Fruit fly (Drosophila melanogaster) whole organism, prepupa: ENCODE results near the gene sff.

Experiments
- Blimp-1 ChIP-seq: fragments of 200-800 bp; sonication (Bioruptor generic); optimal IDR thresholded peaks from 3 replicates; lab custom pipeline; 2017; ENCODE audit warnings: missing biosample characterization, missing genetic modification characterization, mild to moderate bottlenecking, moderate library complexity, missing genetic modification reagents
- CG10631 ChIP-seq: fragments of 200-800 bp; sonication (Bioruptor generic); optimal IDR thresholded peaks from 2 replicates; lab custom pipeline; 2016; ENCODE audit warnings: missing biosample characterization, missing genetic modification characterization
- CG10669 ChIP-seq: fragments of 200-800 bp; sonication (Bioruptor generic); optimal IDR thresholded peaks from 3 replicates; lab custom pipeline; 2018; ENCODE audit warnings: missing biosample characterization, mild to moderate bottlenecking, missing genetic modification characterization, moderate library complexity
- CG11294 ChIP-seq: fragments of 200-800 bp; sonication (Bioruptor generic); IDR thresholded peaks from 2 replicates; pipeline ENCODE4 v1.3.6; 2022; ENCODE audit warnings: missing biosample characterization, missing genetic modification characterization
- CG11762 ChIP-seq: fragments of 200-800 bp; sonication (Bioruptor generic); optimal IDR thresholded peaks from 3 replicates; lab custom pipeline; 2016; ENCODE audit warnings: missing biosample characterization, missing genetic modification characterization; ENCODE audit not compliant: insufficient read depth
- CG11902 ChIP-seq: fragments of 200-800 bp; sonication (Bioruptor generic); optimal IDR thresholded peaks from 3 replicates; lab custom pipeline; 2016; ENCODE audit warnings: missing biosample characterization, missing genetic modification characterization
- CG15336 ChIP-seq: fragments of 200-800 bp; sonication (Bioruptor generic); IDR thresholded peaks from 2 replicates; pipeline ENCODE4 v1.3.6; 2022; ENCODE audit warnings: missing biosample characterization, missing genetic modification characterization
- CG1621 ChIP-seq: fragments of 200-800 bp; sonication (Bioruptor generic); optimal IDR thresholded peaks from 3 replicates; lab custom pipeline; 2018; ENCODE audit warnings: missing biosample characterization, mild to moderate bottlenecking, missing genetic modification characterization
- CG16779 ChIP-seq: fragments of 200-800 bp; sonication (Bioruptor generic); optimal IDR thresholded peaks from 3 replicates; lab custom pipeline; 2017; ENCODE audit warnings: missing biosample characterization, mild to moderate bottlenecking, missing genetic modification characterization
- CG3032 ChIP-seq: fragments of 200-800 bp; optimal IDR thresholded peaks from 2 replicates; lab custom pipeline; 2019; ENCODE audit warnings: missing biosample characterization, mild to moderate bottlenecking, missing genetic modification characterization, moderate library complexity
- CG31627 ChIP-seq: fragments of 200-800 bp; sonication (Bioruptor generic); optimal IDR thresholded peaks from 3 replicates; lab custom pipeline; 2016; ENCODE audit warnings: missing biosample characterization, missing genetic modification characterization
- CG32006 ChIP-seq: fragments of 200-800 bp; sonication (Bioruptor generic); optimal IDR thresholded peaks from 3 replicates; lab custom pipeline; 2017; ENCODE audit warnings: missing biosample characterization, mild to moderate bottlenecking, missing genetic modification characterization
- CG34406 ChIP-seq: fragments of 200-800 bp; sonication (Bioruptor generic); optimal IDR thresholded peaks from 3 replicates; lab custom pipeline; 2016; ENCODE audit warnings: missing biosample characterization, missing genetic modification characterization
- CG3919 ChIP-seq: fragments of 200-800 bp; sonication (Bioruptor generic); optimal IDR thresholded peaks from 3 replicates; lab custom pipeline; 2016; ENCODE audit warnings: missing biosample characterization, missing genetic modification characterization
- CG4318 ChIP-seq: fragments of 200-800 bp; sonication (Bioruptor generic); optimal IDR thresholded peaks from 3 replicates; lab custom pipeline; 2017; ENCODE audit warnings: missing biosample characterization, mild to moderate bottlenecking, missing genetic modification characterization
- CG6163 ChIP-seq: fragments of 200-800 bp; sonication (Bioruptor generic); IDR thresholded peaks from 3 replicates; pipeline ENCODE4 v1.3.6; 2022; ENCODE audit warnings: missing biosample characterization, missing genetic modification characterization
- CG6276 ChIP-seq: fragments of 200-800 bp; sonication (Bioruptor generic); optimal IDR thresholded peaks from 2 replicates; lab custom pipeline; 2017; ENCODE audit warnings: missing biosample characterization, mild to moderate bottlenecking, missing genetic modification characterization
- CG6792 ChIP-seq: fragments of 200-800 bp; sonication (Bioruptor generic); optimal IDR thresholded peaks from 3 replicates; lab custom pipeline; 2016; ENCODE audit warnings: missing biosample characterization, missing genetic modification characterization
- CG6808 ChIP-seq: fragments of 200-800 bp; sonication (Bioruptor generic); optimal IDR thresholded peaks from 3 replicates; lab custom pipeline; 2017; ENCODE audit warnings: missing biosample characterization, missing genetic modification characterization, mild to moderate bottlenecking, moderate library complexity, missing genetic modification reagents
- CG6854 ChIP-seq: fragments of 200-800 bp; sonication (Bioruptor generic); optimal IDR thresholded peaks from 2 replicates; lab custom pipeline; 2017; ENCODE audit warnings: missing biosample characterization, mild to moderate bottlenecking, missing genetic modification characterization
- CG8119 ChIP-seq: fragments of 200-800 bp; sonication (Bioruptor generic); IDR thresholded peaks from 3 replicates; pipeline ENCODE4 v1.3.6; 2022; ENCODE audit warnings: missing biosample characterization, missing genetic modification characterization
- CG8632 ChIP-seq: fragments of 200-800 bp; sonication (Bioruptor generic); optimal IDR thresholded peaks from 3 replicates; lab custom pipeline; 2016; ENCODE audit warnings: missing biosample characterization, missing genetic modification characterization
- CG9139 ChIP-seq: fragments of 200-800 bp; sonication (Bioruptor generic); optimal IDR thresholded peaks from 3 replicates; lab custom pipeline; 2017; ENCODE audit warnings: missing biosample characterization, mild to moderate bottlenecking, missing genetic modification characterization
- Eip75B ChIP-seq: fragments of 200-800 bp; sonication (Bioruptor generic); optimal IDR thresholded peaks from 3 replicates; lab custom pipeline; 2016; ENCODE audit warnings: missing biosample characterization, missing genetic modification characterization
- Eip78C ChIP-seq: fragments of 200-800 bp; sonication (Bioruptor generic); peaks from one replicate; lab custom pipeline; 2016; ENCODE audit warnings: missing biosample characterization, missing genetic modification characterization
- Ets21C ChIP-seq: fragments of 200-800 bp; sonication (Bioruptor generic); optimal IDR thresholded peaks from 3 replicates; lab custom pipeline; 2016; ENCODE audit warnings: missing biosample characterization, missing genetic modification characterization
- Ets96B ChIP-seq: fragments of 200-800 bp; optimal IDR thresholded peaks from 2 replicates; lab custom pipeline; 2019; ENCODE audit warnings: missing biosample characterization, mild to moderate bottlenecking, missing genetic modification characterization, moderate library complexity
- Gug ChIP-seq: fragments of 200-800 bp; sonication (Bioruptor generic); IDR thresholded peaks from 2 replicates; pipeline ENCODE4 v1.3.6; 2022; ENCODE audit warnings: missing biosample characterization, missing genetic modification characterization
- Hr39 ChIP-seq: fragments of 200-800 bp; sonication (Bioruptor generic); optimal IDR thresholded peaks from 2 replicates; lab custom pipeline; 2016; ENCODE audit warnings: missing biosample characterization, missing genetic modification characterization
- Hr4 ChIP-seq: fragments of 200-800 bp; sonication (Bioruptor generic); optimal IDR thresholded peaks from 3 replicates; lab custom pipeline; 2016; ENCODE audit warnings: missing biosample characterization, missing genetic modification characterization
- Lpt ChIP-seq: fragments of 200-800 bp; sonication (Bioruptor generic); optimal IDR thresholded peaks from 3 replicates; lab custom pipeline; 2016; ENCODE audit warnings: missing biosample characterization, missing genetic modification characterization
- Met ChIP-seq: fragments of 200-800 bp; sonication (Bioruptor generic); optimal IDR thresholded peaks from 3 replicates; lab custom pipeline; 2016; ENCODE audit warnings: missing biosample characterization, missing genetic modification characterization
- OdsH ChIP-seq: fragments of 200-800 bp; sonication (Bioruptor generic); optimal IDR thresholded peaks from 3 replicates; lab custom pipeline; 2016; ENCODE audit warnings: missing biosample characterization, missing genetic modification characterization
- Sox102F ChIP-seq: fragments of 200-800 bp; sonication (Bioruptor generic); optimal IDR thresholded peaks from 2 replicates; lab custom pipeline; 2016; ENCODE audit warnings: missing biosample characterization, mild to moderate bottlenecking, missing genetic modification characterization
- Sox14 ChIP-seq: fragments of 200-800 bp; sonication (Bioruptor generic); optimal IDR thresholded peaks from 3 replicates; lab custom pipeline; 2016; ENCODE audit warnings: missing biosample characterization, missing genetic modification characterization
- achi ChIP-seq: fragments of 200-800 bp; sonication (Bioruptor generic); optimal IDR thresholded peaks from 3 replicates; lab custom pipeline; 2016; ENCODE audit warnings: missing biosample characterization, missing genetic modification characterization
- dac ChIP-seq: fragments of 200-800 bp; sonication (Bioruptor generic); optimal IDR thresholded peaks from 2 replicates; lab custom pipeline; 2017; ENCODE audit warnings: missing biosample characterization, mild to moderate bottlenecking, missing genetic modification characterization
- dsx ChIP-seq: fragments of 200-800 bp; optimal IDR thresholded peaks from 3 replicates; lab custom pipeline; 2019; ENCODE audit warnings: missing biosample characterization, mild to moderate bottlenecking, missing genetic modification characterization, moderate library complexity; ENCODE audit not compliant: poor library complexity, severe bottlenecking
- eg ChIP-seq: fragments of 200-800 bp; sonication (Bioruptor generic); IDR thresholded peaks from 3 replicates; pipeline ENCODE4 v1.3.6; 2022; ENCODE audit warnings: missing biosample characterization, missing genetic modification characterization
- esn ChIP-seq: fragments of 200-800 bp; sonication (Bioruptor generic); optimal IDR thresholded peaks from 2 replicates; lab custom pipeline; 2016; ENCODE audit warnings: missing biosample characterization, mild to moderate bottlenecking, missing genetic modification characterization, moderate library complexity
- fd85E ChIP-seq: fragments of 200-800 bp; sonication (Bioruptor generic); optimal IDR thresholded peaks from 3 replicates; lab custom pipeline; 2016; ENCODE audit warnings: missing biosample characterization, missing genetic modification characterization
- fkh ChIP-seq: fragments of 200-800 bp; sonication (Bioruptor generic); optimal IDR thresholded peaks from 3 replicates; lab custom pipeline; 2017; ENCODE audit warnings: missing biosample characterization, mild to moderate bottlenecking, missing genetic modification characterization, moderate library complexity
- lz ChIP-seq: fragments of 200-800 bp; sonication (Bioruptor generic); optimal IDR thresholded peaks from 3 replicates; lab custom pipeline; 2016; ENCODE audit warnings: missing biosample characterization, missing genetic modification characterization
- net ChIP-seq: fragments of 200-800 bp; sonication (Bioruptor generic); optimal IDR thresholded peaks from 3 replicates; lab custom pipeline; 2016; ENCODE audit warnings: missing biosample characterization, missing genetic modification characterization
- pdm3 ChIP-seq: fragments of 200-800 bp; sonication (Bioruptor generic); optimal IDR thresholded peaks from 3 replicates; lab custom pipeline; 2016; ENCODE audit warnings: missing biosample characterization, missing genetic modification characterization
- salr ChIP-seq, 2 experiments: fragments of 200-800 bp; sonication (Bioruptor generic); optimal IDR thresholded peaks; 3 replicates each; lab custom pipeline; 2016 to 2018; ENCODE audit warnings: missing biosample characterization in 2 of 2, missing genetic modification characterization in 2 of 2, mild to moderate bottlenecking in 1 of 2
- spab ChIP-seq: fragments of 200-800 bp; sonication (Bioruptor generic); optimal IDR thresholded peaks from 2 replicates; lab custom pipeline; 2017; ENCODE audit warnings: missing biosample characterization, mild to moderate bottlenecking, missing genetic modification characterization, missing genetic modification reagents
- ss ChIP-seq, 2 experiments: fragments of 200-800 bp; sonication (Bioruptor generic); optimal IDR thresholded peaks; 2 replicates in 1 of 2; 3 replicates in 1 of 2; lab custom pipeline; 2017 to 2018; ENCODE audit warnings: mild to moderate bottlenecking in 2 of 2, missing biosample characterization in 2 of 2, missing genetic modification characterization in 2 of 2, moderate library complexity in 1 of 2
- svp ChIP-seq: fragments of 200-800 bp; sonication (Bioruptor generic); peaks from one replicate; lab custom pipeline; 2016; ENCODE audit warnings: missing biosample characterization, missing genetic modification characterization
- topi ChIP-seq: fragments of 200-800 bp; sonication (Bioruptor generic); optimal IDR thresholded peaks from 3 replicates; lab custom pipeline; 2016; ENCODE audit warnings: missing biosample characterization, missing genetic modification characterization
- vri ChIP-seq: fragments of 200-800 bp; sonication (Bioruptor generic); optimal IDR thresholded peaks from 3 replicates; lab custom pipeline; 2016; ENCODE audit warnings: missing biosample characterization, mild to moderate bottlenecking, missing genetic modification characterization

The sff gene

DNA sequence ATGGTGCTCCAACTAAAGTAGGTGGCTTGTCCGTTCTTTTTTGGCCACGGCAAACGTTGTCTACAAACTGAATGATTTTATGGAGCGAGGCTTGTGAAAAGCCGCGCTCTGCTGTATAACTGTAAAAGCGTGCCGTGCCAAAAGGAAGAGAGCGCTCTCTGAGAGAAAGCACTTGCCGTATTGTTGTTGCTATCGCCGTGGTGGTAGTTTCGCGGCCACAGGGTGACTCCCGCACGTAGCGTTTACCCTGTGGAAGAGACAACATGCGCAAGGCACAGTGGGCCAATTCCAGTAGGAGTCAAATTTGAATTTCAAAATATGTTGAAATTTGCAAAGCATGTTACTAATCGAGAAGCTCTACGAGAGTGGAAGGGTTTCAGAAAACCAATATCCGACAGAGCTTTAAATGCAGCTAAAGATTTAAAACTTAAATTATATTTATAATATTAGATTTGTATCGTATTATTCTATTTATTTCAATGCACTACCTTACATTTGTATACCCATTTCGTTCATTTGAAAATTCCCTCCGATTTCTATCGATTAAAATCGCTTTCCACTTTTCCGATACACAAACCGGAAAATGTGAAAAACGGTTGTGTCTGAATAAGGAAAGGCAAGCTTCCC, at the start of gene sff:
TSS of gene sff (minus strand) at position 51 of the 627 bp plus-strand sequence.
- TF ChIP-seq CG11902 (GFP tag; lab: Kevin White, UChicago), result no peak
- TF ChIP-seq CG34406 (GFP tag; lab: Kevin White, UChicago), result peak; percentile 58
- TF ChIP-seq CG10669 (GFP tag; lab: Kevin White, UChicago), result peak; percentile 52
- TF ChIP-seq pdm3 (GFP tag; lab: Kevin White, UChicago), result peak; percentile 37
- no peak for TF ChIP-seq Blimp-1 (GFP tag; lab: Kevin White, UChicago)
- TF ChIP-seq vri, result no peak
- no peak for TF ChIP-seq topi (GFP tag; lab: Kevin White, UChicago)
- TF ChIP-seq CG8119 (GFP tag; lab: Robert Waterston, UW), result peak; percentile 75
- no peak for TF ChIP-seq Ets21C (GFP tag; lab: Kevin White, UChicago)
- peak; percentile 2 for TF ChIP-seq lz (GFP tag; lab: Kevin White, UChicago)
- peak; percentile 14 for TF ChIP-seq CG6792 (GFP tag; lab: Kevin White, UChicago)
- TF ChIP-seq CG3032, result peak; percentile 59
- peak; percentile 25 for TF ChIP-seq CG6808 (GFP tag; lab: Kevin White, UChicago)
- peak; percentile 21 for TF ChIP-seq CG9139 (GFP tag; lab: Kevin White, UChicago)
- peak; percentile 80 for TF ChIP-seq CG15336 (GFP tag; lab: Robert Waterston, UW)
- peak; percentile 69 for TF ChIP-seq fkh (GFP tag; lab: Kevin White, UChicago)
- no peak for TF ChIP-seq CG6854 (GFP tag; lab: Kevin White, UChicago)
- peak; percentile 57 for TF ChIP-seq net (GFP tag; lab: Kevin White, UChicago)
- peak; percentile 80 for TF ChIP-seq CG32006 (GFP tag; lab: Kevin White, UChicago)
- peak; percentile 35 to 45 for TF ChIP-seq salr (GFP tag; optimal IDR thresholded peaks at IDR 0.05; lab: Kevin White, UChicago)
- peak; percentile 10 for TF ChIP-seq dsx (GFP tag; lab: Kevin White, UChicago)
- TF ChIP-seq CG10631, result peak; percentile 54
- peak; percentile 86 for TF ChIP-seq Eip78C (GFP tag; lab: Kevin White, UChicago)
- peak; percentile 14 to 47 for TF ChIP-seq ss (GFP tag; optimal IDR thresholded peaks at IDR 0.05; lab: Kevin White, UChicago)
- TF ChIP-seq CG4318, result peak; percentile 65
- peak; percentile 35 for TF ChIP-seq Lpt (GFP tag; lab: Kevin White, UChicago)
- peak; percentile 55 for TF ChIP-seq CG11294
- peak; percentile 80 for TF ChIP-seq eg (GFP tag; lab: Robert Waterston, UW)
- TF ChIP-seq CG6163, result peak; percentile 68
- TF ChIP-seq esn, result peak; percentile 13
- TF ChIP-seq CG3919, result peak; percentile 45
- TF ChIP-seq Hr4, result peak; percentile 78
- no peak for TF ChIP-seq fd85E (GFP tag; lab: Kevin White, UChicago)
- TF ChIP-seq dac (GFP tag; lab: Kevin White, UChicago), result peak; percentile 60
- TF ChIP-seq spab (GFP tag; lab: Kevin White, UChicago), result peak; percentile 19
- peak; percentile 22 for TF ChIP-seq CG8632
- TF ChIP-seq Sox102F (GFP tag; lab: Kevin White, UChicago), result no peak
- peak; percentile 61 for TF ChIP-seq OdsH (GFP tag; lab: Kevin White, UChicago)
- TF ChIP-seq CG31627 (GFP tag; lab: Kevin White, UChicago), result peak; percentile 18
- TF ChIP-seq Met (GFP tag; lab: Kevin White, UChicago), result peak; percentile 30
- peak; percentile 59 for TF ChIP-seq achi
- peak; percentile 50 for TF ChIP-seq CG16779 (tag; lab: Kevin White, UChicago)
- peak; percentile 39 for TF ChIP-seq CG11762 (GFP tag; lab: Kevin White, UChicago)
- TF ChIP-seq CG1621 (tag; lab: Kevin White, UChicago), result peak; percentile 23
- peak; percentile 65 for TF ChIP-seq CG6276 (GFP tag; lab: Kevin White, UChicago)
- TF ChIP-seq Gug (GFP tag; lab: Robert Waterston, UW), result peak; percentile 62
- peak; percentile 52 for TF ChIP-seq Ets96B (tag; lab: Kevin White, UChicago)
- no peak for TF ChIP-seq Eip75B (GFP tag; lab: Kevin White, UChicago)
- peak; percentile 11 for TF ChIP-seq Hr39 (GFP tag; lab: Kevin White, UChicago)
- no peak for TF ChIP-seq svp (GFP tag; lab: Kevin White, UChicago)
- peak; percentile 1 for TF ChIP-seq Sox14 (GFP tag; lab: Kevin White, UChicago)
